Fruit fly (Drosophila melanogaster): Measurements from ENCODE around the gene Cf2.

Gene Cf2

DNA sequence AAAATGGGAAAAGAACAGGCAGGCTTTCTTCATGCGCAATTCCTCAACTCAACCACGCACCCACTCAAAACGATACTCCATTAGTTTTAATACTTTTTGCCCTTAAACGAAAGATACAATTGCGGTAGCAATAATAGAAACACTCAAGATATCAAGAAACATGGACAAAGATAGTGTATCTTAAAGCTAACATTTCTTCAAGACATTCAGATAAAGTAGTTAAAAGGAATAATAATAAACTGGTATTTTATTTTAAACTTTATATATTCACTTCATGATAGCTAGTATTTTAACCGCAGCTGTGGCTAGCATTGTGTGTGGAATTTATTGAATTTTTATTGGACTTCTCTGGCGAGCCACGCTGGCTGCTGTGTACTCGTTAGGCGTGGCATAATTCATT lies 26.8 kb downstream of the Cf2 start (continued):
- TF ChIP-seq CG10565 (GFP tag; optimal IDR thresholded peaks at IDR 0.05): no peak
- peak; percentile 20 for TF ChIP-seq CG12942 (GFP tag; optimal IDR thresholded peaks at IDR 0.05)
- TF ChIP-seq tin (GFP tag; optimal IDR thresholded peaks at IDR 0.05): peak; percentile 34
- no peak for TF ChIP-seq CG1792 (GFP tag; optimal IDR thresholded peaks at IDR 0.05)
- no peak for TF ChIP-seq fd102C (GFP tag; optimal IDR thresholded peaks at IDR 0.05)
- no peak for TF ChIP-seq CG8765 (GFP tag; IDR thresholded peaks at IDR 0.05)
- no peak for TF ChIP-seq Ets97D (GFP tag; optimal IDR thresholded peaks at IDR 0.05)
- no peak for TF ChIP-seq pum (GFP tag; optimal IDR thresholded peaks at IDR 0.05)
- no peak for TF ChIP-seq ftz-f1 (GFP tag; optimal IDR thresholded peaks at IDR 0.05)
- no peak for TF ChIP-seq sr (GFP tag; IDR thresholded peaks at IDR 0.05)
- TF ChIP-seq corto (GFP tag; optimal IDR thresholded peaks at IDR 0.05): no peak
- no peak for TF ChIP-seq CG6175 (GFP tag; IDR thresholded peaks at IDR 0.05)
- TF ChIP-seq CG8478 (optimal IDR thresholded peaks at IDR 0.05): no peak
- TF ChIP-seq CG8924 (tag; optimal IDR thresholded peaks at IDR 0.05): peak; percentile 75
- TF ChIP-seq Fer2 (tag; optimal IDR thresholded peaks at IDR 0.05): no peak
- TF ChIP-seq CG4820 (GFP tag; optimal IDR thresholded peaks at IDR 0.05): peak; percentile 6
- peak; percentile 27; the same call in 1 of the 2 replicates for TF ChIP-seq CG4730 (GFP tag; IDR thresholded peaks at IDR 0.05)
- no peak for TF ChIP-seq Antp (GFP tag; optimal IDR thresholded peaks at IDR 0.05)
- TF ChIP-seq ewg (GFP tag; optimal IDR thresholded peaks at IDR 0.05): peak; percentile 23
- peak; percentile 73 for TF ChIP-seq ara (GFP tag; IDR thresholded peaks at IDR 0.05)
- no peak for TF ChIP-seq usp (GFP tag; optimal IDR thresholded peaks at IDR 0.05)
- no peak for TF ChIP-seq Atf-2 (GFP tag; optimal IDR thresholded peaks at IDR 0.05)
- TF ChIP-seq disco-r (GFP tag; optimal IDR thresholded peaks at IDR 0.05): no peak
- TF ChIP-seq sisA (GFP tag; IDR thresholded peaks at IDR 0.05): peak; percentile 43; the same call in 1 of the 2 replicates
- TF ChIP-seq Max (GFP tag; optimal IDR thresholded peaks at IDR 0.05): no peak
- peak; percentile 13 for TF ChIP-seq CG5180 (GFP tag; optimal IDR thresholded peaks at IDR 0.05)
- TF ChIP-seq CG42726 (GFP tag; IDR thresholded peaks at IDR 0.05; ENCODE audit: partially characterized antibody): no peak
- peak; percentile 58 for TF ChIP-seq CG4424 (GFP tag; optimal IDR thresholded peaks at IDR 0.05)
- peak; percentile 35 for TF ChIP-seq CG13894 (tag; optimal IDR thresholded peaks at IDR 0.05)
- peak; percentile 39 for TF ChIP-seq Hr3 (GFP tag; optimal IDR thresholded peaks at IDR 0.05)
- peak; percentile 81 for TF ChIP-seq Xrp1 (GFP tag; IDR thresholded peaks at IDR 0.05)
- no peak; the same call in 1 of the 2 replicates for TF ChIP-seq Taf1 (GFP tag; IDR thresholded peaks at IDR 0.05)
- no peak for TF ChIP-seq insv (GFP tag; optimal IDR thresholded peaks at IDR 0.05)
- TF ChIP-seq stc (GFP tag; IDR thresholded peaks at IDR 0.05): peak; percentile 52; the same call in 1 of the 2 replicates
- peak; percentile 60 for TF ChIP-seq CG30403 (GFP tag; optimal IDR thresholded peaks at IDR 0.05)
- peak; percentile 59 for TF ChIP-seq grau (tag; optimal IDR thresholded peaks at IDR 0.05)
- TF ChIP-seq slbo (GFP tag; IDR thresholded peaks at IDR 0.05): 0 out of 2 replicates have a peak, but pooled peaks have one; percentile 37
- no peak for TF ChIP-seq CG9876 (GFP tag; optimal IDR thresholded peaks at IDR 0.05)
- TF ChIP-seq GATAe (GFP tag; conservative IDR thresholded peaks at IDR 0.05): no peak
- TF ChIP-seq Bdp1 (GFP tag; optimal IDR thresholded peaks at IDR 0.05): no peak
- TF ChIP-seq Oli (tag; optimal IDR thresholded peaks at IDR 0.05): peak; percentile 76
- no peak for TF ChIP-seq Dll (GFP tag; IDR thresholded peaks at IDR 0.05; ENCODE audit: partially characterized antibody)
- TF ChIP-seq Deaf1 (tag; optimal IDR thresholded peaks at IDR 0.05): peak; percentile 12
- TF ChIP-seq Hr51 (GFP tag; optimal IDR thresholded peaks at IDR 0.05): peak in 1 of 2 experiments; percentile 78
- no peak for TF ChIP-seq CG12299 (tag; optimal IDR thresholded peaks at IDR 0.05)
- no peak for TF ChIP-seq CG3163 (GFP tag; optimal IDR thresholded peaks at IDR 0.05)
- TF ChIP-seq rib (GFP tag; IDR thresholded peaks at IDR 0.05): no peak
- TF ChIP-seq al (GFP tag; IDR thresholded peaks at IDR 0.05): no peak
- peak; percentile 1 for TF ChIP-seq MESR4 (GFP tag; optimal IDR thresholded peaks at IDR 0.05)
- TF ChIP-seq CG12744 (GFP tag; optimal IDR thresholded peaks at IDR 0.05): no peak
- no peak for TF ChIP-seq bab2 (GFP tag; optimal IDR thresholded peaks at IDR 0.05)
- peak; percentile 84 for TF ChIP-seq CG31441 (GFP tag; IDR thresholded peaks at IDR 0.05)
- no peak for TF ChIP-seq klu (GFP tag; IDR thresholded peaks at IDR 0.05)
